Worm (Caenorhabditis elegans) whole organism, mixed stage, embryonic: ENCODE results near the gene R02F11.10.

ENCODE experiments used
- lsy-2 ChIP-seq: fragments of 150-350 bp; optimal IDR thresholded peaks from 2 replicates; lab custom pipeline; 2014; ENCODE audit warnings: missing biosample characterization, missing genetic modification characterization
- mep-1 ChIP-seq: fragments of 150-350 bp; optimal IDR thresholded peaks from 2 replicates; lab custom pipeline; 2017; ENCODE audit warnings: missing biosample characterization, missing genetic modification reagents, missing genetic modification characterization, inconsistent platforms
- mls-2 ChIP-seq: sonication (generic microtip); optimal IDR thresholded peaks from 2 replicates; lab custom pipeline; 2016; ENCODE audit warnings: mild to moderate bottlenecking, missing genetic modification characterization, moderate library complexity, missing compliant biosample characterization
- nhr-76 ChIP-seq: sonication (generic microtip); optimal IDR thresholded peaks from 2 replicates; lab custom pipeline; 2017; ENCODE audit warnings: missing biosample characterization, missing genetic modification characterization
- pha-4 ChIP-seq: fragments of 150-350 bp; optimal IDR thresholded peaks from 2 replicates; lab custom pipeline; 2018; ENCODE audit warnings: missing biosample characterization, missing genetic modification reagents, missing genetic modification characterization
- unc-39 ChIP-seq: fragments of 150-350 bp; optimal IDR thresholded peaks from 2 replicates; lab custom pipeline; 2014; ENCODE audit warnings: missing biosample characterization, missing genetic modification characterization

ce11 chrV:4818563-4818962 is 29.6 kb downstream of the R02F11.10 start, which contains the start of gene ccep-97:
- TF ChIP-seq mls-2 (no peak), unc-39 (tag; lab: Kevin White, UChicago) (no peak), nhr-76 (tag; lab: Kevin White, UChicago) (no peak), mep-1 (no peak), pha-4 (tag; lab: Kevin White, UChicago) (no peak), lsy-2 (tag; lab: Kevin White, UChicago) (no peak)
